Worm (Caenorhabditis elegans): ENCODE data around the gene ceh-32.

Gene ceh-32

DNA sequence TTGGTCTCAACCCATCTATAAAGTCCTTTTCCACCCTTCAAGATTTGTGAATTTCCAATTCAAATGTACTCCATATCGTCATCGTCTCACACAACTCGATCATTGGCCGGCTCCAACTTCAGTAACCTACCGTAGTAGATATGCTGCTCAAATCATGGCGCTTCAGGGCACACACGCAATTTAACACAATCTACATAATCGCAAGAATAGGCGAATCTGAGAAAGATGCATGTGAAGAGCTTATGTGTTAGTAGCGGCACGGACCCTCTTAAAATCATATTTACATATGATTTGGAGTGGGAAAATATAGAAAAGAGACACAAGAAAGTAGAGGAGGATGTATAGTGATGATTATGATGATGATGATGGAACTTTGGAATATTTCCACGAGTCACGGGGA lies 6.6 kb upstream of the ceh-32 start:
- TF ChIP-seq tag-97 (GFP tag; IDR thresholded peaks at IDR 0.05) (no peak), Y105C5A.15 (GFP tag; IDR thresholded peaks at IDR 0.05) (no peak), daf-16 (GFP tag; optimal IDR thresholded peaks at IDR 0.05) (no peak), daf-16 (tag; optimal IDR thresholded peaks at IDR 0.05) (no peak), ceh-32 (tag; optimal IDR thresholded peaks at IDR 0.05; ENCODE audit: poor library complexity) (peak; percentile 85), zip-11 (GFP tag; IDR thresholded peaks at IDR 0.05) (no peak)

DNA sequence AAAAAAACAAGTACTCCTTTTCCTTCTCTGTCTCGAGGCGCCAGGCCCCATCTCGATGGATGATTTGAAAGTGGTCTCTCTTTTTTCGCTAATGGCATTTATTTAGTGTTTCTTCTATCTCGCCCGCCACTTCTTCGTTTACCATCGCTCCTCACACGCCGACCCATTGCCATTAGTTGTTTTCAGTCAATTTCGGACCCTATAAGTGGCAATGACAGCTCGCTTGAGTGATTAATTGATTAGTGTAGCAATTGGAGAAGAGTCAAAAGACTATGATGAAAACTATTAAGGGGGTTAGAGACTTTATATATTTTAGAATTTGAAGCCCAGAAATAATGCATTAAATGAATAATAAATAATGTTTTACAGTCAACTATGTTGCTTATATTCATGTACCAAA lies 1.2 kb upstream of the ceh-32 start:
- TF ChIP-seq ceh-32 (tag; optimal IDR thresholded peaks at IDR 0.05; ENCODE audit: poor library complexity), result peak; percentile 83
- no peak for TF ChIP-seq hmg-1.1 (GFP tag; IDR thresholded peaks at IDR 0.05)
- no peak for TF ChIP-seq zfp-3 (GFP tag; conservative IDR thresholded peaks at IDR 0.05)
- no peak for TF ChIP-seq ama-1 (optimal IDR thresholded peaks at IDR 0.05)
- TF ChIP-seq nhr-42 (GFP tag; IDR thresholded peaks at IDR 0.05), result no peak
- no peak for TF ChIP-seq spr-1 (tag; optimal IDR thresholded peaks at IDR 0.05)

DNA sequence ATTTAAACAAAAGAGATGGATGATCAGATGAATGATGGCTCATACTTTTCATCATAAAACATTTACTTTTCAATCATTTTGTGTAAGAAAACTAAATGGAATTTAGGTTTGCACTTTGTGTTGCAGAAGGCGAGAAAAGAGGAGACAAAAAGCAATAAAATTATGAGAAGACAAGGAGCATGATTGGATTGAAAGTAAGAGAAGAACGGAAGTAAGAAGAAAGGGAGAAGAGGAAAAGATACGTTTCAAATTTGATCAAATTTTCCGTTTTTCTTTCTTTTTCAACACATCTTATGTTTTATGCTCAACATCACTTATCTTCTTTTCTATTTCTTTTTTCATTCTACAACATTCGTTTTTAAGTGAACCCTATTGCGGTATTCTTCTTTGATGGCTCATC lies 542 bp downstream of the ceh-32 start:
- TF ChIP-seq ctbp-1 (GFP tag; IDR thresholded peaks at IDR 0.05) (no peak), ZK337.2 (GFP tag; IDR thresholded peaks at IDR 0.05) (no peak), aha-1 (tag) (peak; percentile 84), ceh-44 (GFP tag; IDR thresholded peaks at IDR 0.05) (no peak), egl-43 (GFP tag; IDR thresholded peaks at IDR 0.05) (no peak), ceh-32 (tag; optimal IDR thresholded peaks at IDR 0.05; ENCODE audit: poor library complexity) (peak; percentile 92), fkh-10 (GFP tag; optimal IDR thresholded peaks at IDR 0.05) (peak; percentile 77), ces-1 (GFP tag; optimal IDR thresholded peaks at IDR 0.05) (peak; percentile 82)

DNA sequence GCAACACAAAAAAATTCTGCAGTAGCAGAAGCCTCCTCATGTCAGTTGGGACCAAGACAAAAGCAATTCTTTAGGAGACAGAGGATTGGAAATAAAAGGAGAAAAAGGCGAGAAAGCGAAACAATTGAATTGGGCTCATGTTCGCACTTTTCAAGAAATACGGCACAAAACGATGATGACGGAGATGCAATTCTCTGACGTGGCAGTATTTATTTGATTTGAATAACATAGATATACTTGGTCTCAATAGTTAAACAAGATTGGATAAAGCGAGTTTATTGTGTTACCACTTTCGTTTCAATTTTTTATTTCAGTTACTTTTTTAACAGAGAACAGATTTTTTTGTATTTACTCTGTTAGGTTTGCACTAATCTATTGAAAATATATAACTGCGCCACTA lies 7.7 kb downstream of the ceh-32 start:
- TF ChIP-seq ctbp-1 (GFP tag; IDR thresholded peaks at IDR 0.05) (no peak), fkh-10 (GFP tag; optimal IDR thresholded peaks at IDR 0.05) (peak; percentile 84), ces-1 (GFP tag; optimal IDR thresholded peaks at IDR 0.05) (peak; percentile 68)

DNA sequence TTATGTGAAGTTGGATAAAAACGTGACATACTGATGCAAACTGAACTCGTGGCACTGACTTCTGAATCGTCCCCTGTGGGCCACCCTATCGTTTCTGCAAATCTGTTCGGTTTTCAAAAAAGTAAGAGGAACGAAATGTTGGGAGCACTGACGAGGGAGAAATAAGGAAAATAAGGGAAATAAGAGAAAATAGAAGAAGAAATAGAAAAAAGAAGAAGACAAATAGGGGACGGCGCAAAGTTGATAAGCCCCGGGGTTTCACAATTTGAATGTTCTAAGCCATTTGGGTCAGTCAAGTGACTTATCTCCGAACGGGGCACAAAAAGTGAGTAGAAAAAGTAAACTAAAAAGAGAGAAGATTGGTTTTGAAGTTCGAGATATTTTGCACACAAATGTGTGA lies 9.6 kb downstream of the ceh-32 start, which contains the start of gene W05E10.5:
Gene W05E10.5, minus strand, starts transcription at position 101 of the 400 bp plus-strand sequence.
- TF ChIP-seq vab-7 (GFP tag; IDR thresholded peaks at IDR 0.05) (no peak), daf-16 (GFP tag; optimal IDR thresholded peaks at IDR 0.05) (no peak), daf-16 (tag; optimal IDR thresholded peaks at IDR 0.05) (no peak), nhr-48 (tag; optimal IDR thresholded peaks at IDR 0.05) (no peak), set-16 (GFP tag; IDR thresholded peaks at IDR 0.05) (no peak), egl-43 (GFP tag; IDR thresholded peaks at IDR 0.05) (no peak)

DNA sequence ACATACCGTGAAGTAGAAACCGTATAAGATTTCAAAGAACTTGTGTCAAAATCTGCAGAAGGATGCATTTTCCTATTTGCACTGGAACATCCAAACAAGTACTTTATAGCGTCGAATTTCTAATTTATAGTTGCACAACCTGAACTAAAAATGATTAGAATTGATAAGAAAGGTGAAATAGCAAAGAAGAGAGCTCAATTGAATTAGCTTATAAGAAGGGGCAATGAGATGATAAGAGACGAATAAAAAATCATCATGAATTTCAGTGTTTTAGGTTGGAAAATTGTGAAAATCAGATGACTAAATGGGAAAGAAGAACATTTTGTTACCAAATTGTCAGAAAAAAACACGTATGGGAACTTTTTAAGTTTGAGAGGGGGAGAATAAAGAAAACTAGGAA lies 13.6 kb downstream of the ceh-32 start, which contains the start of gene W05E10.1:
Gene W05E10.1, minus strand, starts transcription at position 139 of the 400 bp plus-strand sequence.
- peak; percentile 59 for TF ChIP-seq pqm-1 (tag; optimal IDR thresholded peaks at IDR 0.05)
- TF ChIP-seq lsy-2 (tag; optimal IDR thresholded peaks at IDR 0.05), result no peak
- peak; percentile 76 for TF ChIP-seq nhr-28 (tag; optimal IDR thresholded peaks at IDR 0.05)
- TF ChIP-seq gei-8 (GFP tag; optimal IDR thresholded peaks at IDR 0.05), result no peak
- TF ChIP-seq dmd-6 (GFP tag; IDR thresholded peaks at IDR 0.05), result peak; percentile 63
- peak; percentile 62 for TF ChIP-seq aha-1 (tag)

DNA sequence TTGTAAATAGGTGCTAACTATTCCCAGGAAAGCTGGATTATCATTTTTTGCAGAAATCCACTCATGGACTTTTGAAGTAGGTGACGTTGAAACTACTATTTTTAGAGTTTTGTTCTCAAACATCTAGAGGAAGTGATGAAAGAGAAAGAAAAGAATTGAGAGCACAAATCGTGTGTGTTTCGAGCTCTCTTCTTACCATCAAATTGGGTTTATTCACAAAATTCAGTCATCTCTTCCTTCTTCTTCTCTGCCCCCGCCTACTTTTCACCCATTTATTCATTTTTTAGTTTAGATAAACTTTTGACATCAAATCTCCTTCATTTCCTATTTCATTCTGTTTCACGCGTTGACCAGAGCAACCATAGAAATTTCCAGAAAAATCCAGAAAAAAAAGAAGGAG lies 18.3 kb downstream of the ceh-32 start, which contains the start of gene W05E10.2:
Gene W05E10.2, plus strand, starts transcription at position 301 of the 400 bp plus-strand sequence.
- TF ChIP-seq F37D6.2 (tag; optimal IDR thresholded peaks at IDR 0.05), result no peak
- TF ChIP-seq dmd-8 (GFP tag; IDR thresholded peaks at IDR 0.05), result no peak
- no peak for TF ChIP-seq fos-1 (tag; optimal IDR thresholded peaks at IDR 0.05)
- TF ChIP-seq lim-7 (GFP tag; IDR thresholded peaks at IDR 0.05), result no peak
- no peak for TF ChIP-seq Y48G9A.11 (GFP tag; IDR thresholded peaks at IDR 0.05)
- no peak for TF ChIP-seq mxl-3 (GFP tag; optimal IDR thresholded peaks at IDR 0.05)
- no peak for TF ChIP-seq lsy-2 (tag; optimal IDR thresholded peaks at IDR 0.05)
- no peak for TF ChIP-seq zip-2 (tag; optimal IDR thresholded peaks at IDR 0.05)
- TF ChIP-seq nhr-10 (tag; optimal IDR thresholded peaks at IDR 0.05), result no peak
- no peak for TF ChIP-seq ZK337.2 (GFP tag; IDR thresholded peaks at IDR 0.05)
- no peak for TF ChIP-seq ceh-32 (tag; optimal IDR thresholded peaks at IDR 0.05; ENCODE audit: poor library complexity)
- no peak for TF ChIP-seq ama-1 (optimal IDR thresholded peaks at IDR 0.05)
- no peak for TF ChIP-seq nhr-102 (tag; optimal IDR thresholded peaks at IDR 0.05)
- no peak for TF ChIP-seq attf-4 (tag; optimal IDR thresholded peaks at IDR 0.05)
- TF ChIP-seq gei-8 (GFP tag; optimal IDR thresholded peaks at IDR 0.05), result no peak
- TF ChIP-seq nhr-48 (tag; optimal IDR thresholded peaks at IDR 0.05), result no peak
- TF ChIP-seq nhr-11 (tag; optimal IDR thresholded peaks at IDR 0.05), result no peak
- no peak for TF ChIP-seq mdl-1 (tag; optimal IDR thresholded peaks at IDR 0.05)
- no peak for TF ChIP-seq R02D3.7 (tag; optimal IDR thresholded peaks at IDR 0.05)

All from whole organism, L4 larva.